Fruit fly (Drosophila melanogaster) whole organism, prepupa: ENCODE measurements around the gene CG4198.

Experiments
- Blimp-1 ChIP-seq: fragments of 200-800 bp; sonication (Bioruptor generic); optimal IDR thresholded peaks from 3 replicates; lab custom pipeline; 2017; ENCODE audit warnings: missing biosample characterization, missing genetic modification characterization, mild to moderate bottlenecking, moderate library complexity, missing genetic modification reagents
- CG11762 ChIP-seq: fragments of 200-800 bp; sonication (Bioruptor generic); optimal IDR thresholded peaks from 3 replicates; lab custom pipeline; 2016; ENCODE audit warnings: missing biosample characterization, missing genetic modification characterization; ENCODE audit not compliant: insufficient read depth
- CG15336 ChIP-seq: fragments of 200-800 bp; sonication (Bioruptor generic); IDR thresholded peaks from 2 replicates; pipeline ENCODE4 v1.3.6; 2022; ENCODE audit warnings: missing biosample characterization, missing genetic modification characterization
- CG6276 ChIP-seq: fragments of 200-800 bp; sonication (Bioruptor generic); optimal IDR thresholded peaks from 2 replicates; lab custom pipeline; 2017; ENCODE audit warnings: missing biosample characterization, mild to moderate bottlenecking, missing genetic modification characterization
- CG6854 ChIP-seq: fragments of 200-800 bp; sonication (Bioruptor generic); optimal IDR thresholded peaks from 2 replicates; lab custom pipeline; 2017; ENCODE audit warnings: missing biosample characterization, mild to moderate bottlenecking, missing genetic modification characterization
- Eip93F ChIP-seq: fragments of 200-800 bp; sonication (Bioruptor generic); optimal IDR thresholded peaks from 2 replicates; lab custom pipeline; 2016; ENCODE audit warnings: missing biosample characterization, mild to moderate bottlenecking, missing genetic modification characterization
- Ets96B ChIP-seq: fragments of 200-800 bp; optimal IDR thresholded peaks from 2 replicates; lab custom pipeline; 2019; ENCODE audit warnings: missing biosample characterization, mild to moderate bottlenecking, missing genetic modification characterization, moderate library complexity
- Hr39 ChIP-seq: fragments of 200-800 bp; sonication (Bioruptor generic); optimal IDR thresholded peaks from 2 replicates; lab custom pipeline; 2016; ENCODE audit warnings: missing biosample characterization, missing genetic modification characterization
- Sox15 ChIP-seq: fragments of 200-800 bp; sonication (Bioruptor generic); optimal IDR thresholded peaks from 3 replicates; lab custom pipeline; 2016; ENCODE audit warnings: missing biosample characterization, missing genetic modification characterization
- achi ChIP-seq: fragments of 200-800 bp; sonication (Bioruptor generic); optimal IDR thresholded peaks from 3 replicates; lab custom pipeline; 2016; ENCODE audit warnings: missing biosample characterization, missing genetic modification characterization
- fd59A ChIP-seq: fragments of 200-800 bp; sonication (Bioruptor generic); optimal IDR thresholded peaks from 2 replicates; lab custom pipeline; 2017; ENCODE audit warnings: missing biosample characterization, mild to moderate bottlenecking, missing genetic modification characterization, missing genetic modification reagents
- pdm3 ChIP-seq: fragments of 200-800 bp; sonication (Bioruptor generic); optimal IDR thresholded peaks from 3 replicates; lab custom pipeline; 2016; ENCODE audit warnings: missing biosample characterization, missing genetic modification characterization

DNA sequence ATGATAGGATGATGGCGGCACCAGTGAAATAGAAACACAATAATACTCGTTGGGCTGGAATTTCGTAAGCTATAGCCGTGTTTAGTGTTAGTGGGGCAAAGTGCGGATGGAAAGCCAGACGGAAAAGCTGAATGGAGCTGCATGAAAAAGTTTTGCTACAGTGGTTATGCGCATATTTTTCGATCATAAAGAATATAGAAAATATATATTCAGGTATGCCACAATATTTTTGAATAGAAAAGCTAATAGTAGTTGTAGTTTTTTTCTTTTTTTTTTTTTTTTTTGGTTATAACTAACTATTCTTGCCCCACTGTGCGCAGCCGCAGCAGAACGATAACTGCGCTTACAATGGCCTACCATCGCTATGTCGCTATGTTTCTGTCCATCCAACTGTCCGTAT is 26.5 kb upstream of the CG4198 start:
- TF ChIP-seq CG6854 (GFP tag; lab: Kevin White, UChicago) (no peak), Eip93F (no peak), Blimp-1 (GFP tag; lab: Kevin White, UChicago) (no peak), CG15336 (GFP tag; lab: Robert Waterston, UW) (no peak), pdm3 (no peak), Sox15 (GFP tag; lab: Kevin White, UChicago) (no peak), CG11762 (GFP tag; lab: Kevin White, UChicago) (no peak), Hr39 (no peak), Ets96B (tag; lab: Kevin White, UChicago) (no peak), achi (no peak), fd59A (GFP tag; lab: Kevin White, UChicago) (no peak), CG6276 (GFP tag; lab: Kevin White, UChicago) (no peak)
